Fruit fly (Drosophila melanogaster) whole organism, wandering third instar larva: Measurements from ENCODE around the gene CG1774.
A peak's percentile ranks its signal among the peaks of the same experiment; 100 is the strongest.

Experiments
- Abd-B ChIP-seq: fragments of >200 bp; optimal IDR thresholded peaks from 2 replicates; lab custom pipeline; 2017; ENCODE audit warnings: missing biosample characterization, missing genetic modification characterization
- CrebA ChIP-seq: fragments of 200-800 bp; sonication (Bioruptor generic); optimal IDR thresholded peaks from 2 replicates; lab custom pipeline; 2016; ENCODE audit warnings: missing biosample characterization, mild to moderate bottlenecking, missing genetic modification characterization, borderline replicate concordance
- Dfd ChIP-seq: fragments of >200 bp; optimal IDR thresholded peaks from 2 replicates; lab custom pipeline; 2017; ENCODE audit warnings: missing biosample characterization, missing genetic modification characterization
- Dif ChIP-seq: fragments of 200-275, 200-300 bp; sonication (Bioruptor generic); optimal IDR thresholded peaks from 2 replicates; lab custom pipeline; 2018; ENCODE audit warnings: missing biosample characterization, missing genetic modification characterization; ENCODE audit not compliant: partially characterized antibody
- GATAd ChIP-seq: sonication (Bioruptor generic); optimal IDR thresholded peaks from 2 replicates; lab custom pipeline; 2016; ENCODE audit warnings: missing biosample characterization, missing genetic modification characterization
- HLH106 ChIP-seq: fragments of 200-800 bp; optimal IDR thresholded peaks from 3 replicates; lab custom pipeline; 2019; ENCODE audit warnings: missing biosample characterization, mild to moderate bottlenecking, missing genetic modification characterization, moderate library complexity
- Hnf4 ChIP-seq: fragments of 200-800 bp; sonication (Bioruptor generic); optimal IDR thresholded peaks from 2 replicates; lab custom pipeline; 2016; ENCODE audit warnings: missing biosample characterization, mild to moderate bottlenecking, missing genetic modification characterization
- Hr78 ChIP-seq: fragments of >200 bp; optimal IDR thresholded peaks from 2 replicates; lab custom pipeline; 2017; ENCODE audit warnings: missing biosample characterization, missing genetic modification characterization
- Mio ChIP-seq: sonication (Bioruptor generic); optimal IDR thresholded peaks from 2 replicates; lab custom pipeline; 2016; ENCODE audit warnings: missing biosample characterization, missing genetic modification characterization
- Myc ChIP-seq: fragments of >200 bp; optimal IDR thresholded peaks from 2 replicates; lab custom pipeline; 2017
- N ChIP-seq: fragments of >200 bp; optimal IDR thresholded peaks from 2 replicates; lab custom pipeline; 2018; ENCODE audit warnings: missing biosample characterization, missing external identifiers, missing genetic modification characterization
- OdsH ChIP-seq: fragments of 200-800 bp; sonication (Bioruptor generic); optimal IDR thresholded peaks from 2 replicates; lab custom pipeline; 2016; ENCODE audit warnings: missing biosample characterization, mild to moderate bottlenecking, missing genetic modification characterization
- Rel ChIP-seq, 2 experiments: fragments of 200-800 bp; sonication (Bioruptor generic) in 1 of 2; optimal IDR thresholded peaks; 2 replicates in 1 of 2; 3 replicates in 1 of 2; lab custom pipeline; 2016 to 2019; ENCODE audit warnings: mild to moderate bottlenecking in 2 of 2, missing biosample characterization in 2 of 2, missing genetic modification characterization in 2 of 2, moderate library complexity in 1 of 2
- Vsx2 ChIP-seq: fragments of 200-300, 225-300 bp; sonication (Bioruptor generic); optimal IDR thresholded peaks from 2 replicates; lab custom pipeline; 2018; ENCODE audit warnings: missing biosample characterization, missing genetic modification characterization; ENCODE audit not compliant: partially characterized antibody
- br ChIP-seq: fragments of 200-800 bp; sonication (Bioruptor generic); optimal IDR thresholded peaks from 2 replicates; lab custom pipeline; 2016; ENCODE audit warnings: missing biosample characterization, missing genetic modification characterization
- brk ChIP-seq: fragments of 200-800 bp; sonication (Bioruptor generic); optimal IDR thresholded peaks from 2 replicates; lab custom pipeline; 2016; ENCODE audit warnings: missing biosample characterization, mild to moderate bottlenecking, missing genetic modification characterization
- dl ChIP-seq, 2 experiments: fragments of 175-275, 200-275 bp in 1 of 2; fragments of 200-275 bp in 1 of 2; sonication (Bioruptor generic); optimal IDR thresholded peaks; lab custom pipeline; 2018; ENCODE audit warnings: mild to moderate bottlenecking in 2 of 2, missing biosample characterization in 2 of 2, missing genetic modification characterization in 2 of 2, moderate library complexity in 2 of 2; ENCODE audit not compliant: partially characterized antibody in 2 of 2, insufficient read depth in 1 of 2
- dmrt93B ChIP-seq: fragments of 200-800 bp; sonication (Bioruptor generic); optimal IDR thresholded peaks from 2 replicates; lab custom pipeline; 2018; ENCODE audit warnings: missing biosample characterization, mild to moderate bottlenecking, missing genetic modification characterization
- dsf ChIP-seq: sonication (Bioruptor generic); optimal IDR thresholded peaks from 2 replicates; lab custom pipeline; 2016; ENCODE audit warnings: missing biosample characterization, missing genetic modification characterization, borderline replicate concordance
- ey ChIP-seq: fragments of 200-800 bp; sonication (Bioruptor generic); optimal IDR thresholded peaks from 2 replicates; lab custom pipeline; 2016; ENCODE audit warnings: missing biosample characterization, missing genetic modification characterization
- foxo ChIP-seq, 2 experiments: fragments of 200-800 bp; sonication (Bioruptor generic); optimal IDR thresholded peaks; 2 replicates in 1 of 2; 3 replicates in 1 of 2; lab custom pipeline; 2016 to 2017; ENCODE audit warnings: missing biosample characterization in 2 of 2, missing genetic modification characterization in 2 of 2
- fru ChIP-seq: fragments of 200-800 bp; sonication (Bioruptor generic); optimal IDR thresholded peaks from 3 replicates; lab custom pipeline; 2016; ENCODE audit warnings: missing biosample characterization, mild to moderate bottlenecking, missing genetic modification characterization
- jim ChIP-seq: fragments of 175-275, 200-325 bp; sonication (Bioruptor generic); optimal IDR thresholded peaks from 2 replicates; lab custom pipeline; 2016; ENCODE audit warnings: missing biosample characterization, mild to moderate bottlenecking, missing genetic modification characterization
- pan ChIP-seq: fragments of >200 bp; optimal IDR thresholded peaks from 2 replicates; lab custom pipeline; 2017
- psq ChIP-seq: fragments of 200-800 bp; sonication (Bioruptor generic); optimal IDR thresholded peaks from 3 replicates; lab custom pipeline; 2017; ENCODE audit warnings: missing biosample characterization, mild to moderate bottlenecking, missing genetic modification characterization, moderate library complexity
- rgr ChIP-seq: fragments of 200-800 bp; sonication (Bioruptor generic); optimal IDR thresholded peaks from 3 replicates; lab custom pipeline; 2016; ENCODE audit warnings: missing biosample characterization, mild to moderate bottlenecking, missing genetic modification characterization
- sage ChIP-seq: fragments of 200-800 bp; sonication (Bioruptor generic); optimal IDR thresholded peaks from 2 replicates; lab custom pipeline; 2016; ENCODE audit warnings: missing biosample characterization, mild to moderate bottlenecking, missing genetic modification characterization
- sv ChIP-seq: fragments of 200-800 bp; sonication (Bioruptor generic); optimal IDR thresholded peaks from 3 replicates; lab custom pipeline; 2016; ENCODE audit warnings: missing biosample characterization, missing genetic modification characterization
- tai ChIP-seq: sonication (Bioruptor generic); optimal IDR thresholded peaks from 2 replicates; lab custom pipeline; 2016; ENCODE audit warnings: missing biosample characterization, missing genetic modification characterization
- usp ChIP-seq: fragments of >200 bp; optimal IDR thresholded peaks from 2 replicates; lab custom pipeline; 2017; ENCODE audit warnings: missing biosample characterization, missing genetic modification characterization
- woc ChIP-seq: sonication (Bioruptor generic); optimal IDR thresholded peaks from 2 replicates; lab custom pipeline; 2016; ENCODE audit warnings: missing biosample characterization, mild to moderate bottlenecking, missing genetic modification characterization

CG1774 gene

dm6 chr3R:31617801-31618200 lies 25.2 kb downstream of the CG1774 start, which contains the start of gene pasha:
TSS of gene pasha (plus strand) at chr3R:31617977.
- TF ChIP-seq CrebA (GFP tag; lab: Kevin White, UChicago) (no peak), dmrt93B (no peak), Rel (GFP tag; optimal IDR thresholded peaks at IDR 0.05; lab: Kevin White, UChicago) (no peak), Rel (tag; optimal IDR thresholded peaks at IDR 0.05; lab: Kevin White, UChicago) (peak; percentile 38), rgr (GFP tag; lab: Kevin White, UChicago) (no peak), sage (GFP tag; lab: Kevin White, UChicago) (peak; percentile 4)

DNA sequence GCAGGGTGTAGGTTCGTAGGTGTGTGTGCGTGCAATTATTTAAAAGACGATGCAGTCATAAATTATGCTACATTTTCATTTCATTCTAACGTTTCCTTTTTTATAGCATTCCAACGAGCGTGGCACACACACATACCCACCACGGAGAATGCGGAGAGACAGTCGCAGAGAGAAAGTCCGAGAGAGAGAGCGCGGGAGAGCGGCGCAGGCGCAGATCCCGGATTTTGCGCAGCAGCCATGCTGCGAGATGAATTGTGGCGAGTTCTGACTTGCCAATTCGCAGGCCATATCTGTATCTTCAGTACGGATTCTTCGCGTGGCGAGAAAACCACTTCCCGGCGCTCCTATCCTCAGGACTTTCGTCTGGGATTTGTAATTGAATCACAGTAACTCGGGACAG lies 29.2 kb downstream of the CG1774 start, which contains the start of gene kek6:
Gene kek6, plus strand, starts transcription at position 323 of the 400 bp plus-strand sequence.
- no peak for TF ChIP-seq psq (GFP tag; lab: Kevin White, UChicago)
- TF ChIP-seq Dif (GFP tag; lab: Kevin White, UChicago) = peak; percentile 23

DNA sequence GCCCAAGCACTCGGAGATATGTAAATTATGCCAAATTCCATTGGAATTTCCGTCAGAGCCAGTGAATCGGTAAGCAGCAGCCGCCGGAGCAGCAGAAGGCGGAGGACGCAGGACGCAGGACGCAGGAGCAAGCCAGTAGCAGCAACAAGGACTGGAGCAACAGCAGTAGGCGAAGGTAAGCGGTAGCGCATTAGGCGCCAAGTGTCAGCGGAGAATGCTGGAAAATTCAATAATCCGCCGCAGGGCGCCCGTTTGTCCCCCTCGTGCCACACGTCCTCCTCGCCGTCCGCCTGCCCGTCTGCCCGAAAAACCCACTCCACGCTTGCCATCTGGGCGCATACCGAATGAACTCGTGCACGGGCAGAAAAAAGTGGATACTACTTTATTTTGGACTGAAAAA lies 30.0 kb downstream of the CG1774 start:
- TF ChIP-seq sv (no peak), tai (GFP tag; lab: Kevin White, UChicago) (no peak), HLH106 (no peak), Mio (no peak), CrebA (GFP tag; lab: Kevin White, UChicago) (no peak), psq (GFP tag; lab: Kevin White, UChicago) (no peak), N (GFP tag; lab: Kevin White, UChicago) (no peak), dsf (GFP tag; lab: Kevin White, UChicago) (no peak), GATAd (GFP tag; lab: Kevin White, UChicago) (no peak), Hnf4 (GFP tag; lab: Kevin White, UChicago) (no peak), brk (GFP tag; lab: Kevin White, UChicago) (no peak), ey (GFP tag; lab: Kevin White, UChicago) (no peak), dl (GFP tag; optimal IDR thresholded peaks at IDR 0.05; lab: Kevin White, UChicago; ENCODE audit: insufficient read depth in 1 of 2, partially characterized antibody in 2 of 2) (no peak), fru (GFP tag; lab: Kevin White, UChicago) (no peak), Vsx2 (GFP tag; lab: Kevin White, UChicago) (no peak)

dm6 chr3R:31626237-31626636 lies 33.6 kb downstream of the CG1774 start:
- TF ChIP-seq Hr78 (GFP tag; lab: Kevin White, UChicago) (no peak), Mio (no peak), Abd-B (GFP tag; lab: Kevin White, UChicago) (no peak)
- TF ChIP-seq, all 38 proteins: peak for 0

dm6 chr3R:31627186-31627585 lies 34.6 kb downstream of the CG1774 start:
- TF ChIP-seq usp (GFP tag; lab: Kevin White, UChicago) (no peak), foxo (GFP tag; optimal IDR thresholded peaks at IDR 0.05; lab: Kevin White, UChicago) (peak in 1 of 2 experiments; percentile 25)

- no peak for TF ChIP-seq Dif (GFP tag; lab: Kevin White, UChicago)
- TF ChIP-seq sage (GFP tag; lab: Kevin White, UChicago) = no peak
- TF ChIP-seq jim (GFP tag; lab: Kevin White, UChicago) = no peak
- TF ChIP-seq foxo (GFP tag; optimal IDR thresholded peaks at IDR 0.05; lab: Kevin White, UChicago) = no peak
- TF ChIP-seq N (GFP tag; lab: Kevin White, UChicago) = no peak
Measured at dm6 chr3R:31630376-31630775, 37.8 kb downstream of the CG1774 start.

dm6 chr3R:31632316-31632715 lies 39.7 kb downstream of the CG1774 start:
- no peak for TF ChIP-seq OdsH (GFP tag; lab: Kevin White, UChicago)
- no peak for TF ChIP-seq GATAd (GFP tag; lab: Kevin White, UChicago)
- no peak for TF ChIP-seq fru (GFP tag; lab: Kevin White, UChicago)
- no peak for TF ChIP-seq sage (GFP tag; lab: Kevin White, UChicago)
- no peak for TF ChIP-seq jim (GFP tag; lab: Kevin White, UChicago)
- TF ChIP-seq Dif (GFP tag; lab: Kevin White, UChicago) = no peak
- TF ChIP-seq br (GFP tag; lab: Kevin White, UChicago) = no peak
- no peak for TF ChIP-seq dmrt93B
- TF ChIP-seq pan (lab: Kevin White, UChicago) = no peak
- no peak for TF ChIP-seq Hnf4 (GFP tag; lab: Kevin White, UChicago)
- TF ChIP-seq Mio = no peak
- TF ChIP-seq woc (GFP tag; lab: Kevin White, UChicago) = no peak
- TF ChIP-seq Dfd (GFP tag; lab: Kevin White, UChicago) = no peak
- no peak for TF ChIP-seq brk (GFP tag; lab: Kevin White, UChicago)
- no peak for TF ChIP-seq rgr (GFP tag; lab: Kevin White, UChicago)
- no peak for TF ChIP-seq N (GFP tag; lab: Kevin White, UChicago)
- no peak for TF ChIP-seq usp (GFP tag; lab: Kevin White, UChicago)
- no peak for TF ChIP-seq HLH106
- no peak for TF ChIP-seq Rel (GFP tag; optimal IDR thresholded peaks at IDR 0.05; lab: Kevin White, UChicago)
- TF ChIP-seq Rel (tag; optimal IDR thresholded peaks at IDR 0.05; lab: Kevin White, UChicago) = no peak
- TF ChIP-seq Myc (lab: Kevin White, UChicago) = no peak
- TF ChIP-seq, all 38 proteins: peak for 0
